Worm (Caenorhabditis elegans) whole organism, late embryonic: ENCODE measurements around the gene F42A6.6.

Experiments
- ceh-2 ChIP-seq: sonication (generic microtip); optimal IDR thresholded peaks from 2 replicates; lab custom pipeline; 2016; ENCODE audit warnings: missing genotype, missing genetic modification characterization, missing compliant biosample characterization
- ceh-48 ChIP-seq: sonication (generic microtip); optimal IDR thresholded peaks from 2 replicates; lab custom pipeline; 2016; ENCODE audit warnings: missing genetic modification characterization, inconsistent platforms, missing compliant biosample characterization
- fkh-10 ChIP-seq: fragments of 150-350 bp; optimal IDR thresholded peaks from 2 replicates; lab custom pipeline; 2014; ENCODE audit warnings: missing biosample characterization, missing genetic modification reagents, missing genetic modification characterization
- nhr-11 ChIP-seq: fragments of 150-350 bp; optimal IDR thresholded peaks from 2 replicates; lab custom pipeline; 2014; ENCODE audit warnings: missing biosample characterization, missing genetic modification characterization
- odd-2 ChIP-seq: sonication (generic microtip); optimal IDR thresholded peaks from 2 replicates; lab custom pipeline; 2017; ENCODE audit warnings: antibody characterized with exemption, mild to moderate bottlenecking, missing genetic modification characterization, missing compliant biosample characterization
- rnt-1 ChIP-seq: sonication (generic microtip); optimal IDR thresholded peaks from 2 replicates; lab custom pipeline; 2016; ENCODE audit warnings: missing genetic modification characterization, missing compliant biosample characterization

- TF ChIP-seq ceh-48 (no peak), odd-2 (tag; lab: Kevin White, UChicago) (no peak), rnt-1 (peak; percentile 70), fkh-10 (GFP tag; lab: Kevin White, UChicago) (no peak), ceh-2 (no peak), nhr-11 (tag; lab: Kevin White, UChicago) (no peak)
Observed at ce11 chrIV:3338676-3339075, 2.0 kb upstream of the F42A6.6 start, which contains the start of gene hrpa-1.
